Worm (Caenorhabditis elegans) whole organism, L3 larva: ENCODE data around the gene cyp-14A1.

Experiments used
- aly-2 ChIP-seq: fragments of 150-350 bp; optimal IDR thresholded peaks from 2 replicates; lab custom pipeline; 2014; ENCODE audit warnings: missing biosample characterization, missing genetic modification characterization
- ama-1 ChIP-seq: fragments of 150-350 bp; optimal IDR thresholded peaks from 2 replicates; lab custom pipeline; 2018
- egl-27 ChIP-seq: sonication (generic microtip); optimal IDR thresholded peaks from 4 replicates; lab custom pipeline; 2017; ENCODE audit warnings: missing biosample characterization, missing genetic modification reagents, missing genetic modification characterization
- jun-1 ChIP-seq: fragments of 150-350 bp; optimal IDR thresholded peaks from 2 replicates; lab custom pipeline; 2014; ENCODE audit warnings: missing biosample characterization, missing genetic modification reagents, missing genetic modification characterization
- nhr-76 ChIP-seq: fragments of 150-350 bp; sonication (generic microtip); optimal IDR thresholded peaks from 5 replicates; lab custom pipeline; 2014; ENCODE audit warnings: missing biosample characterization, missing genetic modification characterization
- nhr-77 ChIP-seq: fragments of 150-350 bp; optimal IDR thresholded peaks from 2 replicates; lab custom pipeline; 2014; ENCODE audit warnings: missing biosample characterization, missing genetic modification characterization
- skn-1 ChIP-seq: fragments of 150-350 bp; optimal IDR thresholded peaks from 2 replicates; lab custom pipeline; 2014; ENCODE audit warnings: missing biosample characterization, missing genetic modification characterization
- tbx-2 ChIP-seq: sonication (generic microtip); optimal IDR thresholded peaks from 2 replicates; lab custom pipeline; 2016; ENCODE audit warnings: mild to moderate bottlenecking, missing genetic modification characterization, missing compliant biosample characterization
- unc-62 ChIP-seq: fragments of 150-350 bp; sonication (generic microtip); optimal IDR thresholded peaks from 4 replicates; lab custom pipeline; 2014; ENCODE audit warnings: missing biosample characterization, missing genetic modification reagents, missing genetic modification characterization
- zag-1 ChIP-seq: fragments of 150-350 bp; optimal IDR thresholded peaks from 2 replicates; lab custom pipeline; 2014; ENCODE audit warnings: missing biosample characterization, missing genetic modification characterization
- ztf-11 ChIP-seq: fragments of 150-350 bp; optimal IDR thresholded peaks from 2 replicates; lab custom pipeline; 2014; ENCODE audit warnings: missing biosample characterization, missing genetic modification characterization
- ztf-4 ChIP-seq: fragments of 150-350 bp; optimal IDR thresholded peaks from 2 replicates; lab custom pipeline; 2014; ENCODE audit warnings: missing biosample characterization, missing genetic modification characterization

DNA sequence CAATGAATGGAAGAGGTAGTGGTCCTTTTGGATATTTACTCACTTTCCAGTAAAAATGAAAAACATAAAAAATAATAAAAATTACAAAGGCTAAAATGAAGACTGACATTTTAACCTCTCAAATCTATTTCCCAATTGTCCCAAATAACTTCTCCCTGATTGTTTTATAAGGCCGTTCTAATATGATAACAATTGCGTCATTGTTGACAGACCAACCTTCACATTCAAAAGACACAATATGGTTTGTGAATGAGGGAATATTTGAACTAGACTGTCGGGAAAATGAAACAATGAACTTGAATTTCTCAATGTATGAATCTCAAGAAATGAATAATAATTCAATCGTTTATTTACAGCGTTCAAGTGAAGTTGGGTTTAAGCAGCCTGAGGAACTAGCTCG is at the start of gene cyp-14A1:
- TF ChIP-seq unc-62 (GFP tag; lab: Kevin White, UChicago) (no peak), skn-1 (tag; lab: Kevin White, UChicago) (no peak), zag-1 (tag; lab: Kevin White, UChicago) (no peak), egl-27 (tag; lab: Kevin White, UChicago) (no peak), ztf-4 (tag; lab: Kevin White, UChicago) (no peak), tbx-2 (tag; lab: Kevin White, UChicago) (no peak), ztf-11 (tag; lab: Kevin White, UChicago) (no peak), nhr-77 (tag; lab: Kevin White, UChicago) (no peak), nhr-76 (tag; lab: Kevin White, UChicago) (no peak), aly-2 (no peak), ama-1 (lab: Kevin White, UChicago) (no peak), jun-1 (tag; lab: Kevin White, UChicago) (no peak)
